Worm (Caenorhabditis elegans) whole organism, L3 larva: ENCODE measurements around the gene atrn-1.

ENCODE experiments used
- egl-27 ChIP-seq: sonication (generic microtip); optimal IDR thresholded peaks from 4 replicates; lab custom pipeline; 2017; ENCODE audit warnings: missing biosample characterization, missing genetic modification reagents, missing genetic modification characterization
- eor-1 ChIP-seq, 2 experiments: fragments of 150-350 bp; optimal IDR thresholded peaks; 2 replicates each; lab custom pipeline; 2014 to 2018; ENCODE audit warnings: missing biosample characterization in 2 of 2, missing genetic modification characterization in 2 of 2
- lin-39 ChIP-seq: fragments of 150-350 bp; optimal IDR thresholded peaks from 2 replicates; lab custom pipeline; 2018; ENCODE audit warnings: missing biosample characterization, missing genetic modification reagents, missing genetic modification characterization
- mml-1 ChIP-seq: fragments of 150-350 bp; sonication (generic microtip); optimal IDR thresholded peaks from 3 replicates; lab custom pipeline; 2014; ENCODE audit warnings: missing biosample characterization, missing genetic modification characterization
- nhr-12 ChIP-seq: fragments of 150-350 bp; optimal IDR thresholded peaks from 2 replicates; lab custom pipeline; 2014; ENCODE audit warnings: missing biosample characterization, missing genetic modification characterization
- nhr-28 ChIP-seq: fragments of 150-350 bp; optimal IDR thresholded peaks from 2 replicates; lab custom pipeline; 2014; ENCODE audit warnings: missing biosample characterization, missing genetic modification characterization
- nhr-76 ChIP-seq: fragments of 150-350 bp; sonication (generic microtip); optimal IDR thresholded peaks from 5 replicates; lab custom pipeline; 2014; ENCODE audit warnings: missing biosample characterization, missing genetic modification characterization
- skn-1 ChIP-seq: fragments of 150-350 bp; optimal IDR thresholded peaks from 2 replicates; lab custom pipeline; 2014; ENCODE audit warnings: missing biosample characterization, missing genetic modification characterization
- snpc-4 ChIP-seq: fragments of 150-350 bp; optimal IDR thresholded peaks from 2 replicates; lab custom pipeline; 2014; ENCODE audit warnings: missing biosample characterization, missing genetic modification characterization
- tbx-2 ChIP-seq: sonication (generic microtip); optimal IDR thresholded peaks from 2 replicates; lab custom pipeline; 2016; ENCODE audit warnings: mild to moderate bottlenecking, missing genetic modification characterization, missing compliant biosample characterization
- unc-62 ChIP-seq: fragments of 150-350 bp; sonication (generic microtip); optimal IDR thresholded peaks from 4 replicates; lab custom pipeline; 2014; ENCODE audit warnings: missing biosample characterization, missing genetic modification reagents, missing genetic modification characterization
- zag-1 ChIP-seq: fragments of 150-350 bp; optimal IDR thresholded peaks from 2 replicates; lab custom pipeline; 2014; ENCODE audit warnings: missing biosample characterization, missing genetic modification characterization

ce11 chrX:14694633-14695177 is 16.7 kb upstream of the atrn-1 start:
- TF ChIP-seq snpc-4 (no peak), egl-27 (tag; lab: Kevin White, UChicago) (no peak), eor-1 (tag; optimal IDR thresholded peaks at IDR 0.05; lab: Kevin White, UChicago) (no peak), zag-1 (no peak), nhr-12 (tag; lab: Kevin White, UChicago) (no peak), unc-62 (GFP tag; lab: Kevin White, UChicago) (no peak), skn-1 (tag; lab: Kevin White, UChicago) (no peak), lin-39 (tag; lab: Kevin White, UChicago) (no peak), nhr-28 (tag; lab: Kevin White, UChicago) (no peak), nhr-76 (no peak), tbx-2 (tag; lab: Kevin White, UChicago) (no peak), mml-1 (tag; lab: Kevin White, UChicago) (no peak)
